Worm (Caenorhabditis elegans): Measurements from ENCODE around the gene cyp-37A1.

cyp-37A1 gene

ce11 chrII:14063044-14063500, 46.3 kb upstream of the cyp-37A1 start, which contains the start of gene lem-2 (continued):
- TF ChIP-seq pha-2 (tag; optimal IDR thresholded peaks at IDR 0.05) = peak; percentile 76
- TF ChIP-seq hlh-30 (tag; optimal IDR thresholded peaks at IDR 0.05; ENCODE audit: insufficient read depth) = no peak
- peak; percentile 41 for TF ChIP-seq K02D7.2 (tag; optimal IDR thresholded peaks at IDR 0.05)
- TF ChIP-seq ceh-31 (tag; optimal IDR thresholded peaks at IDR 0.05) = peak; percentile 99
- no peak for TF ChIP-seq pax-1 (tag; optimal IDR thresholded peaks at IDR 0.05)
- TF ChIP-seq hlh-15 (tag; optimal IDR thresholded peaks at IDR 0.05) = peak; percentile 89
- TF ChIP-seq nhr-232 (tag; optimal IDR thresholded peaks at IDR 0.05) = no peak
- peak; percentile 58 for TF ChIP-seq Y22D7AL.16 (tag; optimal IDR thresholded peaks at IDR 0.05)
- TF ChIP-seq hlh-8 (tag; optimal IDR thresholded peaks at IDR 0.05) = peak; percentile 97
- peak; percentile 95 for TF ChIP-seq fax-1 (tag; optimal IDR thresholded peaks at IDR 0.05)
- no peak for TF ChIP-seq sdc-2 (tag; optimal IDR thresholded peaks at IDR 0.05)
- TF ChIP-seq pqm-1 (tag; optimal IDR thresholded peaks at IDR 0.05) = peak; percentile 91
- TF ChIP-seq ceh-30 (tag; optimal IDR thresholded peaks at IDR 0.05) = no peak
- peak; percentile 89 for TF ChIP-seq rnt-1 (tag; optimal IDR thresholded peaks at IDR 0.05)
- TF ChIP-seq ttx-3 (tag; optimal IDR thresholded peaks at IDR 0.05) = peak; percentile 65
- no peak for TF ChIP-seq elt-4 (tag; optimal IDR thresholded peaks at IDR 0.05)
- peak; percentile 96 for TF ChIP-seq zip-5 (tag; optimal IDR thresholded peaks at IDR 0.05)
- peak; percentile 67 for TF ChIP-seq syd-9 (tag; optimal IDR thresholded peaks at IDR 0.05)
- peak; percentile 67 for TF ChIP-seq C38D4.7 (GFP tag; optimal IDR thresholded peaks at IDR 0.05)
- TF ChIP-seq ceh-34 (tag; optimal IDR thresholded peaks at IDR 0.05) = peak; percentile 98
- TF ChIP-seq hlh-6 (tag; optimal IDR thresholded peaks at IDR 0.05) = peak; percentile 61
- no peak for TF ChIP-seq gmeb-2 (tag; optimal IDR thresholded peaks at IDR 0.05)
- TF ChIP-seq unc-42 (tag; optimal IDR thresholded peaks at IDR 0.05) = peak; percentile 80
- peak; percentile 72 for TF ChIP-seq fkh-6 (tag; optimal IDR thresholded peaks at IDR 0.05)
- TF ChIP-seq ama-1 (optimal IDR thresholded peaks at IDR 0.05) = no peak
- no peak for TF ChIP-seq mec-3 (tag; optimal IDR thresholded peaks at IDR 0.05; ENCODE audit: borderline replicate concordance)
- TF ChIP-seq unc-3 (GFP tag; conservative IDR thresholded peaks at IDR 0.05) = no peak
- peak; percentile 88 for TF ChIP-seq unc-3 (tag; optimal IDR thresholded peaks at IDR 0.05)
- TF ChIP-seq tbx-2 (tag; optimal IDR thresholded peaks at IDR 0.05) = peak; percentile 98
- peak; percentile 89 for TF ChIP-seq ahr-1 (tag; optimal IDR thresholded peaks at IDR 0.05)
- peak; percentile 94 for TF ChIP-seq tbx-7 (tag; optimal IDR thresholded peaks at IDR 0.05)
- TF ChIP-seq T23F11.4 (GFP tag; optimal IDR thresholded peaks at IDR 0.05) = peak; percentile 68
- no peak for TF ChIP-seq hlh-13 (GFP tag; optimal IDR thresholded peaks at IDR 0.05)
- peak; percentile 3 for TF ChIP-seq nfya-1 (tag; optimal IDR thresholded peaks at IDR 0.05)
- TF ChIP-seq ceh-24 (tag; optimal IDR thresholded peaks at IDR 0.05) = peak; percentile 38
- no peak for TF ChIP-seq ceh-6 (GFP tag; optimal IDR thresholded peaks at IDR 0.05)
- peak; percentile 53 for TF ChIP-seq lin-11 (tag; optimal IDR thresholded peaks at IDR 0.05)
- TF ChIP-seq ref-2 (tag; optimal IDR thresholded peaks at IDR 0.05) = peak; percentile 95
- peak; percentile 71 for TF ChIP-seq eyg-1 (tag; optimal IDR thresholded peaks at IDR 0.05)
- peak; percentile 75 for TF ChIP-seq unc-86 (tag; optimal IDR thresholded peaks at IDR 0.05)

ce11 chrII:14060885-14061284, 44.1 kb upstream of the cyp-37A1 start:
- TF ChIP-seq ceh-45 (GFP tag; IDR thresholded peaks at IDR 0.05) (0 out of 2 replicates have a peak, but pooled peaks have one; percentile 16), mec-3 (tag; optimal IDR thresholded peaks at IDR 0.05; ENCODE audit: borderline replicate concordance) (no peak)

ce11 chrII:14060439-14060838, 43.7 kb upstream of the cyp-37A1 start, which contains the start of gene W01G7.4:
Gene W01G7.4, plus strand, starts transcription at chrII:14060739.
- no peak for TF ChIP-seq hlh-8 (tag; optimal IDR thresholded peaks at IDR 0.05)
- no peak for TF ChIP-seq mec-3 (tag; optimal IDR thresholded peaks at IDR 0.05; ENCODE audit: borderline replicate concordance)
- TF ChIP-seq lin-11 (tag; optimal IDR thresholded peaks at IDR 0.05) = no peak
- TF ChIP-seq ceh-6 (GFP tag; optimal IDR thresholded peaks at IDR 0.05) = no peak
- TF ChIP-seq ahr-1 (tag; optimal IDR thresholded peaks at IDR 0.05) = no peak
- no peak for TF ChIP-seq hlh-13 (GFP tag; optimal IDR thresholded peaks at IDR 0.05)
- no peak for TF ChIP-seq ref-2 (tag; optimal IDR thresholded peaks at IDR 0.05)
- no peak for TF ChIP-seq C08G9.2 (tag; optimal IDR thresholded peaks at IDR 0.05)

Measured in whole organism, late embryonic.